Fruit fly (Drosophila melanogaster) whole organism, prepupa: Measurements from ENCODE around the gene CG11700.
A peak's percentile ranks its signal among the peaks of the same experiment; 100 is the strongest.

Source experiments
- Blimp-1 ChIP-seq: fragments of 200-800 bp; sonication (Bioruptor generic); optimal IDR thresholded peaks from 3 replicates; lab custom pipeline; 2017; ENCODE audit warnings: missing biosample characterization, missing genetic modification characterization, mild to moderate bottlenecking, moderate library complexity, missing genetic modification reagents
- CG10631 ChIP-seq: fragments of 200-800 bp; sonication (Bioruptor generic); optimal IDR thresholded peaks from 2 replicates; lab custom pipeline; 2016; ENCODE audit warnings: missing biosample characterization, missing genetic modification characterization
- CG10669 ChIP-seq: fragments of 200-800 bp; sonication (Bioruptor generic); optimal IDR thresholded peaks from 3 replicates; lab custom pipeline; 2018; ENCODE audit warnings: missing biosample characterization, mild to moderate bottlenecking, missing genetic modification characterization, moderate library complexity
- CG11294 ChIP-seq: fragments of 200-800 bp; sonication (Bioruptor generic); IDR thresholded peaks from 2 replicates; pipeline ENCODE4 v1.3.6; 2022; ENCODE audit warnings: missing biosample characterization, missing genetic modification characterization
- CG11762 ChIP-seq: fragments of 200-800 bp; sonication (Bioruptor generic); optimal IDR thresholded peaks from 3 replicates; lab custom pipeline; 2016; ENCODE audit warnings: missing biosample characterization, missing genetic modification characterization; ENCODE audit not compliant: insufficient read depth
- CG1621 ChIP-seq: fragments of 200-800 bp; sonication (Bioruptor generic); optimal IDR thresholded peaks from 3 replicates; lab custom pipeline; 2018; ENCODE audit warnings: missing biosample characterization, mild to moderate bottlenecking, missing genetic modification characterization
- CG16779 ChIP-seq: fragments of 200-800 bp; sonication (Bioruptor generic); optimal IDR thresholded peaks from 3 replicates; lab custom pipeline; 2017; ENCODE audit warnings: missing biosample characterization, mild to moderate bottlenecking, missing genetic modification characterization
- CG3032 ChIP-seq: fragments of 200-800 bp; optimal IDR thresholded peaks from 2 replicates; lab custom pipeline; 2019; ENCODE audit warnings: missing biosample characterization, mild to moderate bottlenecking, missing genetic modification characterization, moderate library complexity
- CG31627 ChIP-seq: fragments of 200-800 bp; sonication (Bioruptor generic); optimal IDR thresholded peaks from 3 replicates; lab custom pipeline; 2016; ENCODE audit warnings: missing biosample characterization, missing genetic modification characterization
- CG32006 ChIP-seq: fragments of 200-800 bp; sonication (Bioruptor generic); optimal IDR thresholded peaks from 3 replicates; lab custom pipeline; 2017; ENCODE audit warnings: missing biosample characterization, mild to moderate bottlenecking, missing genetic modification characterization
- CG34406 ChIP-seq: fragments of 200-800 bp; sonication (Bioruptor generic); optimal IDR thresholded peaks from 3 replicates; lab custom pipeline; 2016; ENCODE audit warnings: missing biosample characterization, missing genetic modification characterization
- CG3919 ChIP-seq: fragments of 200-800 bp; sonication (Bioruptor generic); optimal IDR thresholded peaks from 3 replicates; lab custom pipeline; 2016; ENCODE audit warnings: missing biosample characterization, missing genetic modification characterization
- CG4318 ChIP-seq: fragments of 200-800 bp; sonication (Bioruptor generic); optimal IDR thresholded peaks from 3 replicates; lab custom pipeline; 2017; ENCODE audit warnings: missing biosample characterization, mild to moderate bottlenecking, missing genetic modification characterization
- CG6276 ChIP-seq: fragments of 200-800 bp; sonication (Bioruptor generic); optimal IDR thresholded peaks from 2 replicates; lab custom pipeline; 2017; ENCODE audit warnings: missing biosample characterization, mild to moderate bottlenecking, missing genetic modification characterization
- CG6792 ChIP-seq: fragments of 200-800 bp; sonication (Bioruptor generic); optimal IDR thresholded peaks from 3 replicates; lab custom pipeline; 2016; ENCODE audit warnings: missing biosample characterization, missing genetic modification characterization
- CG7368 ChIP-seq: fragments of 200-800 bp; sonication (Bioruptor generic); optimal IDR thresholded peaks from 3 replicates; lab custom pipeline; 2016; ENCODE audit warnings: missing biosample characterization, missing genetic modification characterization
- CG8319 ChIP-seq: fragments of 200-800 bp; sonication (Bioruptor generic); optimal IDR thresholded peaks from 3 replicates; lab custom pipeline; 2016; ENCODE audit warnings: missing biosample characterization, missing genetic modification characterization
- CG8632 ChIP-seq: fragments of 200-800 bp; sonication (Bioruptor generic); optimal IDR thresholded peaks from 3 replicates; lab custom pipeline; 2016; ENCODE audit warnings: missing biosample characterization, missing genetic modification characterization
- CG9139 ChIP-seq: fragments of 200-800 bp; sonication (Bioruptor generic); optimal IDR thresholded peaks from 3 replicates; lab custom pipeline; 2017; ENCODE audit warnings: missing biosample characterization, mild to moderate bottlenecking, missing genetic modification characterization
- Eip75B ChIP-seq: fragments of 200-800 bp; sonication (Bioruptor generic); optimal IDR thresholded peaks from 3 replicates; lab custom pipeline; 2016; ENCODE audit warnings: missing biosample characterization, missing genetic modification characterization
- Eip78C ChIP-seq: fragments of 200-800 bp; sonication (Bioruptor generic); peaks from one replicate; lab custom pipeline; 2016; ENCODE audit warnings: missing biosample characterization, missing genetic modification characterization
- Eip93F ChIP-seq: fragments of 200-800 bp; sonication (Bioruptor generic); optimal IDR thresholded peaks from 2 replicates; lab custom pipeline; 2016; ENCODE audit warnings: missing biosample characterization, mild to moderate bottlenecking, missing genetic modification characterization
- Ets21C ChIP-seq: fragments of 200-800 bp; sonication (Bioruptor generic); optimal IDR thresholded peaks from 3 replicates; lab custom pipeline; 2016; ENCODE audit warnings: missing biosample characterization, missing genetic modification characterization
- Ets96B ChIP-seq: fragments of 200-800 bp; optimal IDR thresholded peaks from 2 replicates; lab custom pipeline; 2019; ENCODE audit warnings: missing biosample characterization, mild to moderate bottlenecking, missing genetic modification characterization, moderate library complexity
- Gug ChIP-seq: fragments of 200-800 bp; sonication (Bioruptor generic); IDR thresholded peaks from 2 replicates; pipeline ENCODE4 v1.3.6; 2022; ENCODE audit warnings: missing biosample characterization, missing genetic modification characterization
- Hr38 ChIP-seq: sonication (Bioruptor generic); optimal IDR thresholded peaks from 2 replicates; lab custom pipeline; 2016; ENCODE audit warnings: missing biosample characterization, missing genetic modification characterization
- Hr4 ChIP-seq: fragments of 200-800 bp; sonication (Bioruptor generic); optimal IDR thresholded peaks from 3 replicates; lab custom pipeline; 2016; ENCODE audit warnings: missing biosample characterization, missing genetic modification characterization
- Met ChIP-seq: fragments of 200-800 bp; sonication (Bioruptor generic); optimal IDR thresholded peaks from 3 replicates; lab custom pipeline; 2016; ENCODE audit warnings: missing biosample characterization, missing genetic modification characterization
- OdsH ChIP-seq: fragments of 200-800 bp; sonication (Bioruptor generic); optimal IDR thresholded peaks from 3 replicates; lab custom pipeline; 2016; ENCODE audit warnings: missing biosample characterization, missing genetic modification characterization
- Smox ChIP-seq: fragments of 200-800 bp; sonication (Bioruptor generic); optimal IDR thresholded peaks from 3 replicates; lab custom pipeline; 2016; ENCODE audit warnings: missing biosample characterization, missing genetic modification characterization
- Sox102F ChIP-seq: fragments of 200-800 bp; sonication (Bioruptor generic); optimal IDR thresholded peaks from 2 replicates; lab custom pipeline; 2016; ENCODE audit warnings: missing biosample characterization, mild to moderate bottlenecking, missing genetic modification characterization
- Sox14 ChIP-seq: fragments of 200-800 bp; sonication (Bioruptor generic); optimal IDR thresholded peaks from 3 replicates; lab custom pipeline; 2016; ENCODE audit warnings: missing biosample characterization, missing genetic modification characterization
- Sox15 ChIP-seq: fragments of 200-800 bp; sonication (Bioruptor generic); optimal IDR thresholded peaks from 3 replicates; lab custom pipeline; 2016; ENCODE audit warnings: missing biosample characterization, missing genetic modification characterization
- achi ChIP-seq: fragments of 200-800 bp; sonication (Bioruptor generic); optimal IDR thresholded peaks from 3 replicates; lab custom pipeline; 2016; ENCODE audit warnings: missing biosample characterization, missing genetic modification characterization
- acj6 ChIP-seq: fragments of 200-800 bp; sonication (Bioruptor generic); optimal IDR thresholded peaks from 3 replicates; lab custom pipeline; 2016; ENCODE audit warnings: missing biosample characterization, missing genetic modification characterization
- cyc ChIP-seq: fragments of 200-800 bp; sonication (Bioruptor generic); optimal IDR thresholded peaks from 3 replicates; lab custom pipeline; 2016; ENCODE audit warnings: missing biosample characterization, missing genetic modification characterization
- dsx ChIP-seq: fragments of 200-800 bp; optimal IDR thresholded peaks from 3 replicates; lab custom pipeline; 2019; ENCODE audit warnings: missing biosample characterization, mild to moderate bottlenecking, missing genetic modification characterization, moderate library complexity; ENCODE audit not compliant: poor library complexity, severe bottlenecking
- eg ChIP-seq: fragments of 200-800 bp; sonication (Bioruptor generic); IDR thresholded peaks from 3 replicates; pipeline ENCODE4 v1.3.6; 2022; ENCODE audit warnings: missing biosample characterization, missing genetic modification characterization
- fd59A ChIP-seq: fragments of 200-800 bp; sonication (Bioruptor generic); optimal IDR thresholded peaks from 2 replicates; lab custom pipeline; 2017; ENCODE audit warnings: missing biosample characterization, mild to moderate bottlenecking, missing genetic modification characterization, missing genetic modification reagents
- fd85E ChIP-seq: fragments of 200-800 bp; sonication (Bioruptor generic); optimal IDR thresholded peaks from 3 replicates; lab custom pipeline; 2016; ENCODE audit warnings: missing biosample characterization, missing genetic modification characterization
- pdm3 ChIP-seq: fragments of 200-800 bp; sonication (Bioruptor generic); optimal IDR thresholded peaks from 3 replicates; lab custom pipeline; 2016; ENCODE audit warnings: missing biosample characterization, missing genetic modification characterization
- salr ChIP-seq, 2 experiments: fragments of 200-800 bp; sonication (Bioruptor generic); optimal IDR thresholded peaks; 3 replicates each; lab custom pipeline; 2016 to 2018; ENCODE audit warnings: missing biosample characterization in 2 of 2, missing genetic modification characterization in 2 of 2, mild to moderate bottlenecking in 1 of 2
- spab ChIP-seq: fragments of 200-800 bp; sonication (Bioruptor generic); optimal IDR thresholded peaks from 2 replicates; lab custom pipeline; 2017; ENCODE audit warnings: missing biosample characterization, mild to moderate bottlenecking, missing genetic modification characterization, missing genetic modification reagents
- topi ChIP-seq: fragments of 200-800 bp; sonication (Bioruptor generic); optimal IDR thresholded peaks from 3 replicates; lab custom pipeline; 2016; ENCODE audit warnings: missing biosample characterization, missing genetic modification characterization

CG11700 gene

DNA sequence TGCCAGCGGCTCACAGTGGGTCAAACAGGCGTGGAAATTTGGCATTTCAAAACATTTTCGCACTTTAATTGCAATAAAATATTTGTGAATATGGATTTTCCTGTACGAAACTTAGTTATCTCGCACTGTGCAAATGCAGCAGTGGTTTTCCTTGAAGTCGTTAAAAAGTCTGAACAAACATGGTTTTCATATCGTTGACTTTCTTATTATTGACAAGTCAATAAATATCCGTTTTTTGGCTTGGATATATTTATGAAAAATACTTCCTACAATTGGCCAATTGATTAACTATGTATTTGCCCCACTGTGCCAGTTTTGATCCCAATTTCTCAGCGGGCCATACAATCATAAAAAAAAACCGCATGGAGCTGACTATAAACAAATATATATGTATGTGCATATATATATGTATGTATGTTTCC lies 17.9 kb downstream of the CG11700 start (continued):
- TF ChIP-seq Eip75B = peak; percentile 94
- peak; percentile 92 for TF ChIP-seq Sox15 (GFP tag; lab: Kevin White, UChicago)
- peak; percentile 91 for TF ChIP-seq Met (GFP tag; lab: Kevin White, UChicago)
- TF ChIP-seq CG6276 (GFP tag; lab: Kevin White, UChicago) = peak; percentile 94
- TF ChIP-seq cyc (GFP tag; lab: Kevin White, UChicago) = peak; percentile 85
- peak; percentile 93 for TF ChIP-seq CG3919 (GFP tag; lab: Kevin White, UChicago)
- TF ChIP-seq topi (GFP tag; lab: Kevin White, UChicago) = peak; percentile 92
- TF ChIP-seq Ets96B (tag; lab: Kevin White, UChicago) = peak; percentile 78
- peak; percentile 98 for TF ChIP-seq CG32006 (GFP tag; lab: Kevin White, UChicago)
- TF ChIP-seq CG10669 (GFP tag; lab: Kevin White, UChicago) = peak; percentile 88
- peak; percentile 64 for TF ChIP-seq Hr38 (GFP tag; lab: Kevin White, UChicago)
- peak; percentile 89 for TF ChIP-seq Smox (GFP tag; lab: Kevin White, UChicago)
- peak; percentile 85 for TF ChIP-seq spab (GFP tag; lab: Kevin White, UChicago)
- TF ChIP-seq CG11762 (GFP tag; lab: Kevin White, UChicago) = peak; percentile 92
- peak; percentile 92 for TF ChIP-seq CG10631 (GFP tag; lab: Kevin White, UChicago)
- peak; percentile 94 for TF ChIP-seq CG8632 (GFP tag; lab: Kevin White, UChicago)
- peak; percentile 93 for TF ChIP-seq CG8319
- TF ChIP-seq CG34406 (GFP tag; lab: Kevin White, UChicago) = peak; percentile 93
- TF ChIP-seq CG31627 = peak; percentile 89
- TF ChIP-seq dsx (GFP tag; lab: Kevin White, UChicago) = peak; percentile 74
- TF ChIP-seq CG9139 = peak; percentile 73
- TF ChIP-seq CG16779 = peak; percentile 89
- TF ChIP-seq eg = peak; percentile 93
- peak; percentile 90 for TF ChIP-seq CG11294 (GFP tag; lab: Robert Waterston, UW)
- TF ChIP-seq Gug (GFP tag; lab: Robert Waterston, UW) = peak; percentile 92
- peak; percentile 82 for TF ChIP-seq fd59A
- peak; percentile 84 for TF ChIP-seq Ets21C (GFP tag; lab: Kevin White, UChicago)
- peak; percentile 93 for TF ChIP-seq CG6792 (GFP tag; lab: Kevin White, UChicago)
- TF ChIP-seq Hr4 (GFP tag; lab: Kevin White, UChicago) = peak; percentile 97
- TF ChIP-seq OdsH (GFP tag; lab: Kevin White, UChicago) = peak; percentile 95
- TF ChIP-seq fd85E (GFP tag; lab: Kevin White, UChicago) = peak; percentile 71
- peak; percentile 91 for TF ChIP-seq Sox102F (GFP tag; lab: Kevin White, UChicago)
- peak; percentile 98 for TF ChIP-seq Eip78C (GFP tag; lab: Kevin White, UChicago)

DNA sequence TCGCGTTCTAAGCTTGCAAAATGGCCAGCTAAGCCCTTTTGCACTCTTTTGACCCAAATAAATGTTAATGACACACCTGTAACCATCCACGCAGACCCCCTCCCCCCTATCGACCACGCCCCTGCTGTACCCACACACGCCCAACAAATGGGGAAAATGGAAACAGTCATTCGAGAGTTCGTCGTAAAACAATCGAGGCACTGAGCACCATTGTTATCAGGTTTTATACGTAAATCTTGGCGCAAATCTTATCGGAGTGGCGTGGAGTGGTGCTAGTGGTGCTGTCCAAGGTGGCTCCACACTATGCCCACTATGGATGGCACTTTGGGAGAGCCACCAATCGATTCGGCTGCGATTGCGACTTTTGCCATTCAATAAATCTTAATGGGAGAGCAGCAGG lies 18.9 kb downstream of the CG11700 start:
- no peak for TF ChIP-seq CG3919 (GFP tag; lab: Kevin White, UChicago)
- no peak for TF ChIP-seq Ets96B (tag; lab: Kevin White, UChicago)
- TF ChIP-seq CG32006 (GFP tag; lab: Kevin White, UChicago) = no peak
- no peak for TF ChIP-seq spab (GFP tag; lab: Kevin White, UChicago)
- no peak for TF ChIP-seq cyc (GFP tag; lab: Kevin White, UChicago)
- TF ChIP-seq eg = no peak
- no peak for TF ChIP-seq Sox14 (GFP tag; lab: Kevin White, UChicago)
- TF ChIP-seq CG31627 = no peak
- TF ChIP-seq Hr4 (GFP tag; lab: Kevin White, UChicago) = no peak
- TF ChIP-seq Eip93F (GFP tag; lab: Kevin White, UChicago) = no peak
- no peak for TF ChIP-seq CG7368 (GFP tag; lab: Kevin White, UChicago)
- TF ChIP-seq CG11762 (GFP tag; lab: Kevin White, UChicago) = no peak
- no peak for TF ChIP-seq acj6
- no peak for TF ChIP-seq CG16779
- TF ChIP-seq CG8632 (GFP tag; lab: Kevin White, UChicago) = no peak

DNA sequence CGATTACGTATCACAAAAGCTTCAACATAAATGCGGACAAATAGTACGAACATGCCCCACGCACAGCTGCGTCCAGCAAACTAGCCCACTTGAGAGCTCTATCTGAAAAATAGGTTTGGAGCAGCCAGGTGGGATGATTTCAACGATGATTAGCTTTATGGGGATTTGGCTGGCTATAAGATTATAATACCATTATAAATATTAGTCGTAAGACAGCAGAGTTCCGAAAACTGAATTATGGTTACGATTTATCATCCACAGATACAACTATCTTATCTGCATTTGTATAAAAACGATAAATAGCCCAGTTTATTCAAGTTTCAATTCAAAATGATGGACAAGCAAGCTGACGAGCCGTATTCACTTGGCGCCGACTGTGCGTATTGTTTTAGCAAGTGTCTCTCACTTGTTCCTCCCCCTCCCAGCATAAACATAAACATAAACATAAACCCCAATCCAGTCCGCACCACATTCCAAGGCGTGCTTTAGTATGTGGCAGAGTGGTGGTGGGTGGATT lies 19.7 kb downstream of the CG11700 start:
- TF ChIP-seq Smox (GFP tag; lab: Kevin White, UChicago) (no peak), CG3032 (tag; lab: Kevin White, UChicago) (peak; percentile 5), Eip93F (GFP tag; lab: Kevin White, UChicago) (no peak), Blimp-1 (no peak), Eip75B (peak; percentile 16), Hr38 (GFP tag; lab: Kevin White, UChicago) (no peak), CG10631 (GFP tag; lab: Kevin White, UChicago) (no peak), pdm3 (GFP tag; lab: Kevin White, UChicago) (peak; percentile 52), CG8632 (GFP tag; lab: Kevin White, UChicago) (no peak), eg (peak; percentile 53; the same call in 2 of the 3 replicates), salr (GFP tag; optimal IDR thresholded peaks at IDR 0.05; lab: Kevin White, UChicago) (peak in 1 of 2 experiments; percentile 25), CG11294 (GFP tag; lab: Robert Waterston, UW) (no peak), Sox14 (GFP tag; lab: Kevin White, UChicago) (peak; percentile 19), OdsH (GFP tag; lab: Kevin White, UChicago) (peak; percentile 22), achi (GFP tag; lab: Kevin White, UChicago) (peak; percentile 37), CG31627 (no peak), Eip78C (GFP tag; lab: Kevin White, UChicago) (peak; percentile 88), CG1621 (tag; lab: Kevin White, UChicago) (no peak), Hr4 (GFP tag; lab: Kevin White, UChicago) (peak; percentile 67), CG4318 (GFP tag; lab: Kevin White, UChicago) (peak; percentile 11), acj6 (peak; percentile 21), Ets21C (GFP tag; lab: Kevin White, UChicago) (no peak), CG7368 (GFP tag; lab: Kevin White, UChicago) (no peak)
